Worm (Caenorhabditis elegans): ENCODE results near the gene Y105C5A.26.
A peak's percentile ranks its signal among the peaks of the same experiment; 100 is the strongest.
"Not testable (repeated sequence)": the region's sequence is repeated elsewhere in the genome, so short reads cannot be mapped to it uniquely, and the experiment has no call there.

- TF ChIP-seq dve-1 (tag; optimal IDR thresholded peaks at IDR 0.05; ENCODE audit: insufficient read depth); set-16 (GFP tag; IDR thresholded peaks at IDR 0.05); nhr-111 (GFP tag; optimal IDR thresholded peaks at IDR 0.05); ces-1 (GFP tag; optimal IDR thresholded peaks at IDR 0.05); aly-2 (tag; optimal IDR thresholded peaks at IDR 0.05); snpc-4 (tag; optimal IDR thresholded peaks at IDR 0.05); zag-1 (tag; optimal IDR thresholded peaks at IDR 0.05); lir-3 (tag; optimal IDR thresholded peaks at IDR 0.05); skn-1 (tag; optimal IDR thresholded peaks at IDR 0.05); ceh-82 (tag; optimal IDR thresholded peaks at IDR 0.05): not testable (repeated sequence)
- TF ChIP-seq Y48G9A.11 (GFP tag; IDR thresholded peaks at IDR 0.05): 0 out of 2 replicates have a peak, but pooled peaks have one; percentile 48
These were observed 32.1 kb downstream of the Y105C5A.26 start for ce11 chrIV:15649227-15649626.

Data from whole organism, L4 larva.